Worm (Caenorhabditis elegans) whole organism, midembryonic: ENCODE measurements around the gene lgc-8.

Experiments
- T22C8.4 ChIP-seq: fragments of 200-800 bp; sonication (Bioruptor generic); IDR thresholded peaks from 2 replicates; pipeline ENCODE4 v1.3.6; 2022; ENCODE audit warnings: missing genetic modification characterization, missing compliant biosample characterization
- cog-1 ChIP-seq: sonication (generic microtip); optimal IDR thresholded peaks from 2 replicates; lab custom pipeline; 2016; ENCODE audit warnings: missing genetic modification characterization, missing compliant biosample characterization
- flt-1 ChIP-seq: fragments of 200-800 bp; sonication (Bioruptor generic); IDR thresholded peaks from 2 replicates; pipeline ENCODE4 v1.3.6; 2022; ENCODE audit warnings: missing genetic modification characterization, missing compliant biosample characterization
- klf-2 ChIP-seq: fragments of 200-800 bp; sonication (Bioruptor generic); conservative IDR thresholded peaks from 2 replicates; pipeline ENCODE4 v1.3.6; 2022; ENCODE audit warnings: missing genetic modification reagents, missing genetic modification characterization, missing compliant biosample characterization
- med-1 ChIP-seq: sonication (generic microtip); optimal IDR thresholded peaks from 2 replicates; lab custom pipeline; 2017; ENCODE audit warnings: missing genetic modification characterization, mild to moderate bottlenecking, missing compliant biosample characterization, antibody characterized with exemption, missing genetic modification reagents; ENCODE audit not compliant: insufficient read depth
- ref-1 ChIP-seq: fragments of 200-800 bp; sonication (Bioruptor generic); conservative IDR thresholded peaks from 2 replicates; pipeline ENCODE4 v1.3.6; 2022; ENCODE audit warnings: missing genetic modification reagents, missing genetic modification characterization, missing compliant biosample characterization
- tab-1 ChIP-seq: fragments of 200-800 bp; sonication (Bioruptor generic); IDR thresholded peaks from 2 replicates; pipeline ENCODE4 v1.3.6; 2022; ENCODE audit warnings: missing genetic modification characterization, missing compliant biosample characterization
- ztf-23 ChIP-seq: fragments of 200-800 bp; sonication (Bioruptor generic); IDR thresholded peaks from 2 replicates; pipeline ENCODE4 v1.3.6; 2022; ENCODE audit warnings: missing genetic modification reagents, missing genetic modification characterization, missing compliant biosample characterization
- ztf-29 ChIP-seq: fragments of 200-800 bp; sonication (Bioruptor generic); IDR thresholded peaks from 2 replicates; pipeline ENCODE4 v1.3.6; 2022; ENCODE audit warnings: missing genetic modification reagents, missing genetic modification characterization, missing compliant biosample characterization

Gene lgc-8

DNA sequence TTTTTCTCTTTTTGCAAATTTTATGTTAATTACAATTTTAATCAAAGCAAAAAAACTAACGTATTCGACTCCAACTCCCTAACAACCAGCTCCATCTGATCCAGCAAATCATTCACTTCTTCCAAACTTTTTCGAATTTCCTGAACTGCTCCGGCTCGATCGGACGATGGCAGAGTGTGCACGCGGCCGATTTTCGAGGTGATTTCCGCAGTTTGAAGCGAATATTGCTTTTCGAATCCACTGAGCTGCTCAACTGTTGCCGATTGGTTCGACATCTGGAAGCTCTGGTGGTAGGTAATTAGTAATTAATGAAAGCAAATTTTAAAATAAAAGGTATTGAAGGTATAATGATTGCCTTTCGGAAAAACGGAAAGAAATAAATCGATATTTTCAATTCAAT lies 50.8 kb downstream of the lgc-8 start, which contains the start of gene vti-1:
Gene vti-1 (minus strand): TSS at position 284 of the 400 bp plus-strand sequence.
- no peak for TF ChIP-seq flt-1 (GFP tag; lab: Robert Waterston, UW)
- TF ChIP-seq ztf-29 (GFP tag; lab: Robert Waterston, UW): no peak
- TF ChIP-seq T22C8.4: no peak
- no peak for TF ChIP-seq tab-1 (GFP tag; lab: Robert Waterston, UW)
- TF ChIP-seq ztf-23 (GFP tag; lab: Robert Waterston, UW): no peak
- TF ChIP-seq ref-1 (GFP tag; lab: Robert Waterston, UW): no peak
- TF ChIP-seq klf-2 (GFP tag; lab: Robert Waterston, UW): no peak

DNA sequence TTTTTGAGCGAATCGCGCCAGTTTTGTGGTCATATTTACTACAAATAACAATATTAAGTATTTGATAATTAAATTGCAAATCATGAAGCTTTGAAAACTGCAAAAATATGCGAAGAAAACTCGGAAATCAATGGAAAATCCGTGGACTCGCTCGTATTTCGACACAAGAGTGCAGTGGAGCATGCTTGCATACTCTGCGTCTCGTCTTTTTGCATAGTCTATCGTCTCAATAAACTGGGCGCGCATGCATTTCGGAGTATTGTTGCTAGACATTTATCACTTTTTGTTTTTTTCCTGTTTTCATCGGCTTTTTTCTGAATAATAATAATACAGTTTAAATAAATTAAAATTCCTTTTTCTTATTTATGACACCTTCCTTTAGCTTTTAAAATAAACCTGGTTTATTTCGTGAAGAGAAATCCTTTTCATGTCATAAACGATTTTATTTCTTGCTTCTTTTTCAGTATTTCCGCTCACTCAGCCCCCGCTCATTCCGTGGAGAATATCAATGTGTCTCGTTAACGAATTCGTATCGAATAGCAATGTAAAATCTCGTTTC lies 52.2 kb downstream of the lgc-8 start, which contains the start of the genes mrps-7 and Y57G11C.3:
Gene mrps-7 (minus strand): TSS at position 38 of the 559 bp plus-strand sequence.
Gene Y57G11C.3 (plus strand): TSS at position 509 of the 559 bp plus-strand sequence.
- TF ChIP-seq klf-2 (GFP tag; lab: Robert Waterston, UW) (no peak), cog-1 (tag; lab: Kevin White, UChicago) (peak; percentile 73)

DNA sequence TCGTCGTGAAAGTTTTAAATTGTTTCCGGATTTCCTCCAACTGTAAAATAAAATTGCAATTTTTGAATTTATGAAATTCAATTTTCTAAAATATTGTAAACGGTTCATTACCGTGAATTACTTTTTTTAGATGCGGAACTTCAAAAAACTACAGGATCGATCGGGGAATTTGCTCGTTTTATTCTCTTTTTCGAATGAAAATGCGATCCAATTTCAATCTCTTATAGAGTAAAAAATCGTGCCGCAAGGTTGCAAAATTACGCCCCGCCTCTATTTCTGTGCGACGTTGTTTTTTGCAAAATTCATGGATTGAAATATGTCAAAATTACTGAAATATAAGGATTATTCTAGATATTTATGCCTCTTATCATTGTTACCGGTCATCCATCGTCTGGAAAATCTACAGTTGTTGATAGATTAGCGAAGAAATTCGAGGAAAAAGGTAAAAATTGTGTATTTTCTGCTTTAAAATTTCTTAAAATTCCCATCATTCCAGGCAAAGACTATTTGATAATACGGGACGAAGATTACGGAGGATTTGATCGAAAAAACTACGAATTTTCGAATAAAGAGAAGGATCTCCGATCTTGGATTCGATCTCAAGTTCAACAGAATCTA lies 53.7 kb downstream of the lgc-8 start, which contains the start of gene Y57G11C.43:
Gene Y57G11C.43 (plus strand): TSS at position 224 of the 618 bp plus-strand sequence.
- no peak for TF ChIP-seq ztf-29 (GFP tag; lab: Robert Waterston, UW)
- TF ChIP-seq cog-1 (tag; lab: Kevin White, UChicago): no peak
- TF ChIP-seq tab-1 (GFP tag; lab: Robert Waterston, UW): no peak
- no peak for TF ChIP-seq ref-1 (GFP tag; lab: Robert Waterston, UW)
- no peak for TF ChIP-seq ztf-23 (GFP tag; lab: Robert Waterston, UW)
- no peak for TF ChIP-seq klf-2 (GFP tag; lab: Robert Waterston, UW)
- TF ChIP-seq med-1: no peak
- no peak for TF ChIP-seq flt-1 (GFP tag; lab: Robert Waterston, UW)
- TF ChIP-seq T22C8.4: no peak
